Worm (Caenorhabditis elegans): Measurements from ENCODE around the gene fipr-15.
A peak's percentile ranks its signal among the peaks of the same experiment; 100 is the strongest.

Gene fipr-15

DNA sequence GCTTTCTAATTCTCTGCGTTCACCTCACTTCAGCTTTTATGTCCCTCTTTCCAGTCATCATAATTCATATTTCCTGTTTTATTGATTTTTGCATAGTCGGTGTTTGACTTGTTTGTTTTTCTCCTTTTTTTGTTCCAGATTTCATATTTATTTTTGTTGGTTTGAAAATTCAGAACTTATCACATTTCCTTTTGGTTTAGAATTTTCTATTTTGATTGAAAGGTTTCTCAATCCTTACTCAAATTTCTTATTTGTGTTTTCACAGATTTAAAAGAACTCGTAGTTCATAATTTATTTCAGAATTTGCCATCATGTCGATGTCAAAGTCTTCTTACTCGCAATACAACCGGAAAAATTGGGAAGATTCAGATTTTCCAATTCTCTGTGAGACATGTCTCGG lies 19.3 kb upstream of the fipr-15 start, which contains the start of gene rbm-22:
TSS of gene rbm-22 (plus strand) at position 301 of the 400 bp plus-strand sequence.
- no peak for TF ChIP-seq nhr-28 (tag; optimal IDR thresholded peaks at IDR 0.05)
- no peak for TF ChIP-seq efl-1 (optimal IDR thresholded peaks at IDR 0.05)
- peak in 1 of 2 experiments; percentile 41 for TF ChIP-seq efl-1 (GFP tag; optimal IDR thresholded peaks at IDR 0.05 in 1 of 2)

DNA sequence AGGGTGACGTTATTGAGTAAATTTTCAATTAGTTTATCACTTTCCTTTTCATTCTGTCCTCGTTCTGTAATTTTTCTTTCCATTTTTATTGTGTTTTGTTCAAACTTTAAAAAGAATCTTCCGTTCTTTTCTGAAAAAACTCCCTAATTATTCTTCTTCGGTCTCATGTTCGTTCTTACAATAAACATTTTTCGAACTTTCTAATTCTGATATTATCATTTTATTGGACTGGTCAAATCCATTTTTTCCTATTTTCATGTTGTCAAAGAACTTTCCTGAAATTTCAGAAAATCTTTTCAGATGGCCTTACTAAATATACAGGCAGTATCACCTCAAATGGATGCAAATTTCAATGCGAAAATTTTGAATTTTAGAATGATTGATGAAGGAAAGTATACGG lies 16.3 kb upstream of the fipr-15 start, which contains the start of gene nish-1:
TSS of gene nish-1 (plus strand) at position 301 of the 400 bp plus-strand sequence.
- TF ChIP-seq fkh-4 (tag; optimal IDR thresholded peaks at IDR 0.05; ENCODE audit: borderline replicate concordance) (no peak), ceh-63 (GFP tag; optimal IDR thresholded peaks at IDR 0.05) (no peak), nhr-84 (tag; optimal IDR thresholded peaks at IDR 0.05) (no peak), egl-27 (tag; optimal IDR thresholded peaks at IDR 0.05) (no peak), nhr-76 (tag; optimal IDR thresholded peaks at IDR 0.05) (no peak), ceh-8 (GFP tag; optimal IDR thresholded peaks at IDR 0.05) (no peak)

- TF ChIP-seq nhr-11 (tag; optimal IDR thresholded peaks at IDR 0.05), result no peak
- no peak for TF ChIP-seq nhr-237 (tag; optimal IDR thresholded peaks at IDR 0.05)
- TF ChIP-seq blmp-1 (tag; optimal IDR thresholded peaks at IDR 0.05), result no peak
- TF ChIP-seq efl-1 (optimal IDR thresholded peaks at IDR 0.05), result no peak
- TF ChIP-seq efl-1 (GFP tag; optimal IDR thresholded peaks at IDR 0.05 in 1 of 2), result peak in 1 of 2 experiments; percentile 59
- no peak for TF ChIP-seq egl-13 (tag; optimal IDR thresholded peaks at IDR 0.05)
- TF ChIP-seq nhr-20 (tag; optimal IDR thresholded peaks at IDR 0.05), result no peak
Observed at ce11 chrIV:10867370-10868146, 12.8 kb upstream of the fipr-15 start.

DNA sequence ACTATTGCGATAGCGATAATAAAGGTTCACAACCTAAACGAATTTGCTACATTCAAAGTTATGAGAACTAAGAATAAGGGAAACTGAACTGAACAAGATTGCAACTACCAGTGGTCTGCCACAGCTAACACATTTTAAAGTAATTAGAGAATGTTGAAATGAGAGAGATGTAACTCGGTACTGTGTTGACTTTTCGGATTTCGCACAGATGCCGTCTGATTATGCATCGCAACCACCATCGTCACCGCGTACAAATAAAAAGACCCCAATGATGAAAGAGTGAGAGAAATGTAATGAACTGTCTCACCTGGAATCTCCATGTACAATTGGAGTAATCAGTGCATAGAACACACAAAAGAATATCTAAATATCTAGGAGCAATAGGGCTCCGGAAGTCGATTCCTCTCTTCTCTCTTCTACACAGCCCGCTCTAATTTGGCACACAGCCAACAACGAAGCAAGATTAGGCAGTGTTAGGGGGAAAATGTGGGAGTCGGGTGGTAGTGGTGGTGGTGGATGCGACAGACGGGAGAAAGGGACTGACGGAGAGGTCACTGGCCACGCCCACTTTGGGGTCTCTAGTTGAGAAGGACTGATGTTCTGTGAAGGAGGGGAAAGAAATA lies 11.6 kb upstream of the fipr-15 start, which contains the start of gene F13E9.11:
TSS of gene F13E9.11 (minus strand) at position 507 of the 623 bp plus-strand sequence.
- TF ChIP-seq rnt-1 (tag; optimal IDR thresholded peaks at IDR 0.05), result peak; percentile 4
- TF ChIP-seq Y116A8C.19 (tag; optimal IDR thresholded peaks at IDR 0.05; ENCODE audit: borderline replicate concordance), result no peak
- TF ChIP-seq zip-4 (GFP tag; optimal IDR thresholded peaks at IDR 0.05), result no peak
- peak; percentile 2 for TF ChIP-seq nhr-47 (tag; optimal IDR thresholded peaks at IDR 0.05)
- TF ChIP-seq lin-14 (GFP tag; optimal IDR thresholded peaks at IDR 0.05), result peak; percentile 74
- TF ChIP-seq ceh-82 (tag; optimal IDR thresholded peaks at IDR 0.05), result peak in 1 of 3 experiments; percentile 43
- TF ChIP-seq lin-39 (tag; optimal IDR thresholded peaks at IDR 0.05), result no peak
- TF ChIP-seq nhr-237 (tag; optimal IDR thresholded peaks at IDR 0.05), result no peak
- TF ChIP-seq zag-1 (tag; optimal IDR thresholded peaks at IDR 0.05), result no peak
- TF ChIP-seq tbx-2 (tag; optimal IDR thresholded peaks at IDR 0.05), result peak; percentile 15
- no peak for TF ChIP-seq pqm-1 (tag; optimal IDR thresholded peaks at IDR 0.05)
- TF ChIP-seq unc-130 (tag; optimal IDR thresholded peaks at IDR 0.05), result no peak

DNA sequence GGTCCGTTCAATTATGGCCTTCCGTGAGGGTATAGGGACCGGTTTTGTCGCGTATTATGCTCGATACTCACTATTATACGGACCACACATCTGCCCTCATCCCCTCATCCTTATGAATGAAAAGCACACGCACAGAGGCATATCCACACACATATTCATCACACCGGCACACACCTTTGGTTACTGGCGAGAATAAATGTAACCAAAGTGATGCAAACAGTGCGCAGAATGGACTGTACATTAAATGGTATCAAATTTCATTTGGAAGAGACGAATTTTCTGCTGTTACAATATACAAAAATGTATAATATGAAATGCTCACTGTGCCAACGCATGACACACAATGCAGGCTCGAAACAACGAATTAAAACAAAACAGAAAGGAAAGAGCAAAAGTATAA lies 10.7 kb upstream of the fipr-15 start:
- no peak for TF ChIP-seq zip-4 (GFP tag; optimal IDR thresholded peaks at IDR 0.05)
- no peak for TF ChIP-seq mep-1 (tag; optimal IDR thresholded peaks at IDR 0.05)
- TF ChIP-seq Y116A8C.19 (tag; optimal IDR thresholded peaks at IDR 0.05; ENCODE audit: borderline replicate concordance), result no peak
- TF ChIP-seq unc-98 (GFP tag; IDR thresholded peaks at IDR 0.05), result no peak
- TF ChIP-seq lin-35 (GFP tag; optimal IDR thresholded peaks at IDR 0.05), result no peak
- no peak for TF ChIP-seq mab-9 (GFP tag; IDR thresholded peaks at IDR 0.05)
- no peak for TF ChIP-seq nhr-19 (GFP tag; conservative IDR thresholded peaks at IDR 0.05)
- no peak for TF ChIP-seq nhr-84 (tag; optimal IDR thresholded peaks at IDR 0.05)
- no peak for TF ChIP-seq egl-27 (tag; optimal IDR thresholded peaks at IDR 0.05)
- TF ChIP-seq tlp-1 (tag; optimal IDR thresholded peaks at IDR 0.05), result no peak
- no peak for TF ChIP-seq xbp-1 (tag; optimal IDR thresholded peaks at IDR 0.05)
- no peak for TF ChIP-seq nhr-71 (tag; optimal IDR thresholded peaks at IDR 0.05)
- no peak for TF ChIP-seq hlh-4 (tag; optimal IDR thresholded peaks at IDR 0.05)
- no peak for TF ChIP-seq lin-13 (GFP tag; optimal IDR thresholded peaks at IDR 0.05)
- no peak for TF ChIP-seq lir-3 (tag; optimal IDR thresholded peaks at IDR 0.05; ENCODE audit: poor library complexity)
- no peak for TF ChIP-seq alr-1 (tag; optimal IDR thresholded peaks at IDR 0.05; ENCODE audit: borderline replicate concordance)
- TF ChIP-seq ceh-88 (GFP tag; IDR thresholded peaks at IDR 0.05), result no peak
- no peak for TF ChIP-seq elt-3 (tag; optimal IDR thresholded peaks at IDR 0.05)
- TF ChIP-seq elt-2 (tag; optimal IDR thresholded peaks at IDR 0.05), result no peak

All from whole organism, L1 larva.